Worm (Caenorhabditis elegans) whole organism, L1 larva: ENCODE results near the gene degt-1.

Experiments
- C34B4.2 ChIP-seq: sonication (generic microtip); optimal IDR thresholded peaks from 2 replicates; lab custom pipeline; 2017; ENCODE audit warnings: mild to moderate bottlenecking, missing genetic modification characterization, missing compliant biosample characterization
- Y116A8C.19 ChIP-seq: sonication (generic microtip); optimal IDR thresholded peaks from 2 replicates; lab custom pipeline; 2016; ENCODE audit warnings: missing compliant biosample characterization, missing genetic modification characterization, borderline replicate concordance
- aly-2 ChIP-seq: fragments of 150-350 bp; optimal IDR thresholded peaks from 2 replicates; lab custom pipeline; 2014; ENCODE audit warnings: missing biosample characterization, missing genetic modification characterization
- blmp-1 ChIP-seq: fragments of 150-350 bp; optimal IDR thresholded peaks from 2 replicates; lab custom pipeline; 2014; ENCODE audit warnings: missing biosample characterization, missing genetic modification characterization
- dpl-1 ChIP-seq, 3 experiments: fragments of 150-350 bp in 2 of 3; sonication (generic microtip) in 1 of 3; optimal IDR thresholded peaks; 2 replicates each; lab custom pipeline; 2014 to 2017; ENCODE audit warnings: missing biosample characterization in 3 of 3, missing genetic modification characterization in 3 of 3, missing genetic modification reagents in 3 of 3
- efl-1 ChIP-seq, 4 experiments: fragments of 150-350 bp; optimal IDR thresholded peaks in 3 of 4; peaks in 1 of 4; 1 replicate in 1 of 4; 2 replicates in 3 of 4; lab custom pipeline; 2014; ENCODE audit warnings: missing biosample characterization in 2 of 4, missing genetic modification characterization in 2 of 4, missing genetic modification reagents in 2 of 4
- egl-13 ChIP-seq: sonication (generic microtip); optimal IDR thresholded peaks from 2 replicates; lab custom pipeline; 2016; ENCODE audit warnings: missing genotype, missing genetic modification reagents, missing genetic modification characterization, missing compliant biosample characterization
- egl-27 ChIP-seq, 2 experiments: fragments of 150-350 bp in 1 of 2; sonication (generic microtip); optimal IDR thresholded peaks; 3 replicates each; lab custom pipeline; 2017 to 2018; ENCODE audit warnings: missing biosample characterization in 2 of 2, missing genetic modification characterization in 2 of 2, missing genetic modification reagents in 2 of 2
- elt-2 ChIP-seq: sonication (generic microtip); optimal IDR thresholded peaks from 2 replicates; lab custom pipeline; 2016; ENCODE audit warnings: missing genetic modification characterization, mild to moderate bottlenecking, inconsistent platforms, missing compliant biosample characterization, missing genetic modification reagents
- elt-3 ChIP-seq, 6 experiments: fragments of 150-350 bp in 1 of 6; sonication (generic microtip); optimal IDR thresholded peaks; 2 replicates each; lab custom pipeline; 2017 to 2018; ENCODE audit warnings: missing biosample characterization in 6 of 6, missing genetic modification characterization in 6 of 6, inconsistent platforms in 1 of 6
- fkh-10 ChIP-seq: sonication (generic microtip); optimal IDR thresholded peaks from 2 replicates; lab custom pipeline; 2017; ENCODE audit warnings: missing biosample characterization, missing genetic modification reagents, missing genetic modification characterization
- fkh-4 ChIP-seq: sonication (generic microtip); optimal IDR thresholded peaks from 2 replicates; lab custom pipeline; 2016; ENCODE audit warnings: missing compliant biosample characterization, missing genetic modification characterization, borderline replicate concordance
- fkh-8 ChIP-seq: sonication (generic microtip); optimal IDR thresholded peaks from 2 replicates; lab custom pipeline; 2016; ENCODE audit warnings: mild to moderate bottlenecking, missing genetic modification characterization, missing compliant biosample characterization
- hlh-17 ChIP-seq: fragments of 200-800 bp; sonication (Bioruptor generic); optimal IDR thresholded peaks from 2 replicates; lab custom pipeline; 2018; ENCODE audit warnings: missing genetic modification characterization, mild to moderate bottlenecking, missing compliant biosample characterization, moderate library complexity, borderline replicate concordance
- isw-1 ChIP-seq: fragments of 200-800 bp; sonication (Bioruptor generic); IDR thresholded peaks from 2 replicates; pipeline ENCODE4 v1.3.6; 2022; ENCODE audit warnings: missing genetic modification characterization, missing compliant biosample characterization
- lin-14 ChIP-seq: fragments of 200-800 bp; sonication (Bioruptor generic); optimal IDR thresholded peaks from 2 replicates; lab custom pipeline; 2018; ENCODE audit warnings: mild to moderate bottlenecking, missing genetic modification characterization, moderate library complexity, missing compliant biosample characterization
- lin-15B ChIP-seq: fragments of 150-350 bp; sonication (generic microtip); optimal IDR thresholded peaks from 3 replicates; lab custom pipeline; 2014; ENCODE audit warnings: missing biosample characterization, missing genetic modification characterization
- lin-35 ChIP-seq, 2 experiments: fragments of 150-350 bp; optimal IDR thresholded peaks; 2 replicates each; lab custom pipeline; 2014; ENCODE audit warnings: missing biosample characterization in 2 of 2, missing genetic modification characterization in 2 of 2, missing genetic modification reagents in 2 of 2
- lsy-2 ChIP-seq, 2 experiments: fragments of 150-350 bp; optimal IDR thresholded peaks; 2 replicates each; lab custom pipeline; 2014; ENCODE audit warnings: missing biosample characterization in 2 of 2, missing genetic modification characterization in 2 of 2
- mef-2 ChIP-seq: fragments of 150-350 bp; optimal IDR thresholded peaks from 2 replicates; lab custom pipeline; 2014; ENCODE audit warnings: missing biosample characterization, missing genetic modification characterization
- mep-1 ChIP-seq: fragments of 150-350 bp; optimal IDR thresholded peaks from 2 replicates; lab custom pipeline; 2014; ENCODE audit warnings: missing biosample characterization, missing genetic modification characterization
- nhr-12 ChIP-seq: sonication (generic microtip); optimal IDR thresholded peaks from 2 replicates; lab custom pipeline; 2017; ENCODE audit warnings: missing biosample characterization, missing genetic modification characterization
- nhr-71 ChIP-seq: sonication (generic microtip); optimal IDR thresholded peaks from 2 replicates; lab custom pipeline; 2016; ENCODE audit warnings: mild to moderate bottlenecking, missing genetic modification characterization, moderate library complexity, missing compliant biosample characterization
- nhr-77 ChIP-seq: fragments of 150-350 bp; optimal IDR thresholded peaks from 2 replicates; lab custom pipeline; 2014; ENCODE audit warnings: missing biosample characterization, missing genetic modification characterization
- nhr-85 ChIP-seq: sonication (generic microtip); peaks from one replicate; lab custom pipeline; 2016; ENCODE audit warnings: missing genetic modification characterization, inconsistent platforms, missing compliant biosample characterization
- pag-3 ChIP-seq: sonication (generic microtip); optimal IDR thresholded peaks from 2 replicates; lab custom pipeline; 2017; ENCODE audit warnings: missing genetic modification characterization, mild to moderate bottlenecking, missing compliant biosample characterization, antibody characterized with exemption, borderline replicate concordance; ENCODE audit not compliant: insufficient read depth
- rnt-1 ChIP-seq: sonication (generic microtip); optimal IDR thresholded peaks from 2 replicates; lab custom pipeline; 2016; ENCODE audit warnings: mild to moderate bottlenecking, missing genetic modification characterization, moderate library complexity, missing compliant biosample characterization
- snu-23 ChIP-seq: sonication (generic microtip); optimal IDR thresholded peaks from 2 replicates; lab custom pipeline; 2016; ENCODE audit warnings: missing genetic modification characterization, missing compliant biosample characterization
- sox-4 ChIP-seq: sonication (generic microtip); optimal IDR thresholded peaks from 2 replicates; lab custom pipeline; 2016; ENCODE audit warnings: missing genetic modification characterization, missing compliant biosample characterization
- sup-37 ChIP-seq: fragments of 200-800 bp; sonication (Bioruptor generic); optimal IDR thresholded peaks from 2 replicates; lab custom pipeline; 2018; ENCODE audit warnings: mild to moderate bottlenecking, missing genetic modification characterization, missing compliant biosample characterization
- tbx-2 ChIP-seq: sonication (generic microtip); optimal IDR thresholded peaks from 2 replicates; lab custom pipeline; 2016; ENCODE audit warnings: missing genetic modification characterization, missing compliant biosample characterization
- unc-62 ChIP-seq: fragments of 150-350 bp; optimal IDR thresholded peaks from 2 replicates; lab custom pipeline; 2014; ENCODE audit warnings: missing biosample characterization, missing genetic modification reagents, missing genetic modification characterization
- unc-86 ChIP-seq: sonication (generic microtip); optimal IDR thresholded peaks from 2 replicates; lab custom pipeline; 2016; ENCODE audit warnings: missing genetic modification characterization, missing compliant biosample characterization
- vab-15 ChIP-seq: sonication (generic microtip); optimal IDR thresholded peaks from 2 replicates; lab custom pipeline; 2017; ENCODE audit warnings: missing genotype, mild to moderate bottlenecking, missing genetic modification characterization, missing compliant biosample characterization
- xbp-1 ChIP-seq: sonication (generic microtip); optimal IDR thresholded peaks from 2 replicates; lab custom pipeline; 2016; ENCODE audit warnings: missing genetic modification characterization, missing compliant biosample characterization
- zip-4 ChIP-seq: fragments of 200-800 bp; sonication (Bioruptor generic); optimal IDR thresholded peaks from 2 replicates; lab custom pipeline; 2018; ENCODE audit warnings: mild to moderate bottlenecking, missing genetic modification characterization, moderate library complexity, missing compliant biosample characterization
- ztf-4 ChIP-seq: fragments of 150-350 bp; optimal IDR thresholded peaks from 2 replicates; lab custom pipeline; 2014; ENCODE audit warnings: missing biosample characterization, missing genetic modification characterization

The degt-1 gene

DNA sequence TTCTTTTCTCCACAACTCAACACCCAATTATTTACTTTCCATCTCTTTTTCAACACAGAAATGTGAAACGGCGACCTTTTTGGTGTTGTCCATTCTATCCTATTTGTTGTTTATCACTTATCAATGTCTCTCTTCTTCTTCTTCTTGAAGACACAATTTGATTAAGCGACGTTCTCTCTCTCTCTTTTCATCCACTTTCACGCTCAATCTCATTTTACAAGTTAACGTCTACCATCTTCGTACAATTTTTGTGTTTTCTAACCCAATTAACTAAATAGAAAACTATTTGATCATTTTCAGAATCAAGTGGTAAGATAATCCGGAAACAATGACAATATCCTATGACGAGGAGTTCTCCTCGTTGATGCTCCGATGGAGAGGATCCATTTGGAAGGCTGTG lies 17.6 kb downstream of the degt-1 start, which contains the start of gene best-14:
Gene best-14, plus strand, starts transcription at position 301 of the 400 bp plus-strand sequence.
- TF ChIP-seq lin-14 (peak; percentile 10), blmp-1 (tag; lab: Kevin White, UChicago) (peak; percentile 64), nhr-77 (tag; lab: Kevin White, UChicago) (no peak), lin-15B (tag; lab: Kevin White, UChicago) (no peak)

ce11 chrV:10560621-10561020 lies 20.5 kb downstream of the degt-1 start, which contains the start of gene col-152:
Gene col-152, plus strand, starts transcription at chrV:10560921.
- TF ChIP-seq fkh-4 (no peak), lsy-2 (tag; optimal IDR thresholded peaks at IDR 0.05; lab: Kevin White, UChicago) (no peak), C34B4.2 (no peak)

ce11 chrV:10561632-10562031 lies 21.5 kb downstream of the degt-1 start:
- TF ChIP-seq nhr-85 (tag; lab: Kevin White, UChicago) (no peak), sup-37 (GFP tag; lab: Kevin White, UChicago) (no peak), snu-23 (no peak), lin-15B (tag; lab: Kevin White, UChicago) (no peak), fkh-10 (GFP tag; lab: Kevin White, UChicago) (no peak), fkh-8 (tag; lab: Kevin White, UChicago) (no peak), isw-1 (GFP tag; lab: Robert Waterston, UW) (no peak), nhr-12 (tag; lab: Kevin White, UChicago) (no peak), mef-2 (tag; lab: Kevin White, UChicago) (no peak), zip-4 (GFP tag; lab: Kevin White, UChicago) (no peak), unc-62 (GFP tag; lab: Kevin White, UChicago) (no peak), egl-27 (tag; optimal IDR thresholded peaks at IDR 0.05; lab: Kevin White, UChicago) (no peak), unc-86 (no peak)

ce11 chrV:10562817-10563216 lies 22.7 kb downstream of the degt-1 start:
- no peak for TF ChIP-seq nhr-12 (tag; lab: Kevin White, UChicago)
- TF ChIP-seq elt-2 (tag; lab: Kevin White, UChicago) = peak; percentile 52

ce11 chrV:10564140-10564539 lies 24.0 kb downstream of the degt-1 start:
- TF ChIP-seq elt-3 (tag; optimal IDR thresholded peaks at IDR 0.05; lab: Kevin White, UChicago) = peak in 1 of 6 experiments; percentile 35
- TF ChIP-seq xbp-1 (tag; lab: Kevin White, UChicago) = no peak
- peak; percentile 84 for TF ChIP-seq blmp-1 (tag; lab: Kevin White, UChicago)
- TF ChIP-seq efl-1 (optimal IDR thresholded peaks at IDR 0.05; lab: Kevin White, UChicago) = no peak
- TF ChIP-seq efl-1 (GFP tag; optimal IDR thresholded peaks at IDR 0.05 in 1 of 2; lab: Kevin White, UChicago) = peak in 1 of 2 experiments; percentile 81
- TF ChIP-seq nhr-85 (tag; lab: Kevin White, UChicago) = peak; percentile 48

- TF ChIP-seq elt-2 (tag; lab: Kevin White, UChicago) (peak; percentile 80), nhr-85 (tag; lab: Kevin White, UChicago) (no peak)
These were observed 24.8 kb downstream of the degt-1 start, which contains the start of gene cat-4 for ce11 chrV:10564830-10565365. Gene cat-4, plus strand, starts transcription at chrV:10564880.

- no peak for TF ChIP-seq aly-2 (tag; lab: Kevin White, UChicago)
- no peak for TF ChIP-seq elt-3 (tag; optimal IDR thresholded peaks at IDR 0.05; lab: Kevin White, UChicago)
- TF ChIP-seq sup-37 (GFP tag; lab: Kevin White, UChicago) = no peak
- no peak for TF ChIP-seq vab-15 (tag; lab: Kevin White, UChicago)
- TF ChIP-seq hlh-17 (GFP tag; lab: Kevin White, UChicago) = no peak
- no peak for TF ChIP-seq sox-4 (tag; lab: Kevin White, UChicago)
- TF ChIP-seq lin-14 = no peak
- TF ChIP-seq pag-3 = no peak
- no peak for TF ChIP-seq mep-1 (tag; lab: Kevin White, UChicago)
- no peak for TF ChIP-seq unc-86
- no peak for TF ChIP-seq egl-13 (tag; lab: Kevin White, UChicago)
- no peak for TF ChIP-seq lin-35 (GFP tag; optimal IDR thresholded peaks at IDR 0.05; lab: Kevin White, UChicago)
- no peak for TF ChIP-seq dpl-1 (GFP tag; optimal IDR thresholded peaks at IDR 0.05; lab: Kevin White, UChicago)
- no peak for TF ChIP-seq tbx-2
- no peak for TF ChIP-seq rnt-1 (tag; lab: Kevin White, UChicago)
- TF ChIP-seq ztf-4 (tag; lab: Kevin White, UChicago) = no peak
- TF ChIP-seq Y116A8C.19 (tag; lab: Kevin White, UChicago) = no peak
- TF ChIP-seq nhr-71 (tag; lab: Kevin White, UChicago) = no peak
- no peak for TF ChIP-seq elt-2 (tag; lab: Kevin White, UChicago)
- TF ChIP-seq, all 84 proteins: peak for 0
These were observed 28.4 kb downstream of the degt-1 start for ce11 chrV:10568496-10568895.
